Fruit fly (Drosophila melanogaster) whole organism, adult: ENCODE measurements around the gene CG10809.

Experiments used
- CG5204 ChIP-seq: fragments of 200-800 bp; sonication (Bioruptor generic); optimal IDR thresholded peaks from 2 replicates; lab custom pipeline; 2016; ENCODE audit warnings: missing biosample characterization, missing genetic modification characterization
- Hr96 ChIP-seq: fragments of 200-800 bp; sonication (Bioruptor generic); optimal IDR thresholded peaks from 2 replicates; lab custom pipeline; 2016; ENCODE audit warnings: missing biosample characterization, missing genetic modification characterization
- ovo ChIP-seq: fragments of 200-800 bp; sonication (Bioruptor generic); optimal IDR thresholded peaks from 2 replicates; lab custom pipeline; 2016; ENCODE audit warnings: missing biosample characterization, missing genetic modification characterization

DNA sequence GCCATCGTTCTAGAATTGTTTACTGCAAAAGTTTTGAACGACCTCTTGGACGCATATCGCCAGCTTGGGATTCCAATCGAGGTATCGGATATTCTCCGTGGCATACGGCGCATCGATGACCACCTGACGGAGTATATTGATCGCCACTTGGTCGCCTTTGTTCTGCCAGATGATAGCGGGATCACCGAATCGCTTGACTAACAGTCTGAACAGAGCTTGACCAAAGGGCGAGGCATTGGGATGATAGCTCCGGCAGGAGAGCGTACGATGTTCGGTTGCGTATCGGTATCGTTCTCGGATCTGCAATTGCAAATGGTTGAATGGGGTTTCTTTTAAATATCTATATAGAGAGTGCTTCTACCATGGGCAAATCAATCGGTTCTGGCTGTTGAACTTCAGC, 34.3 kb upstream of the CG10809 start:
- TF ChIP-seq Hr96 (GFP tag; lab: Kevin White, UChicago) = no peak
- no peak for TF ChIP-seq ovo
- no peak for TF ChIP-seq CG5204 (GFP tag; lab: Kevin White, UChicago)
